Worm (Caenorhabditis elegans): ENCODE data around the gene F08F1.9.

The F08F1.9 gene

DNA sequence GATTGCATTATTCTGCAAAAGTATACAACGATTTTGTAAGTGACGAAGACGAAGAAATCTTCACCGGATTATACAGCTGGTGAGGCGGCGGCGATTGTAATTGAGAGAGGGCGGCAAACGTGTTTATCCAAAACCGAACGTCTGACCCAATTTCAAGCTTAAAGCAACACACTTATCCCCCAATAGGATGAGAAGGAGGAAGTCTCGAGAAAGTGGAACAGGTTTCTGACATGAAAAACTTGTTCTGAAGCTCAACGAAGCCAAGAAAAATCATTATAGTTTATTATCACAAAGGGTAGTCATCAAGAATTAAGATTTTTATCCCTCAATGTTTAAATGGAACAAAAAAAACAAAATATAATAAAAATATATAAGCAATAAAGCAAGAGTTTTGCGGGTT, 7.7 kb upstream of the F08F1.9 start, which contains the start of gene spp-13:
Gene spp-13, minus strand, starts transcription at position 143 of the 400 bp plus-strand sequence.
- TF ChIP-seq cog-1 (tag; optimal IDR thresholded peaks at IDR 0.05) (no peak), tab-1 (GFP tag; IDR thresholded peaks at IDR 0.05) (no peak), T22C8.4 (GFP tag; IDR thresholded peaks at IDR 0.05) (no peak), ztf-29 (GFP tag; IDR thresholded peaks at IDR 0.05) (no peak), med-1 (GFP tag; optimal IDR thresholded peaks at IDR 0.05; ENCODE audit: insufficient read depth) (no peak), ztf-23 (GFP tag; IDR thresholded peaks at IDR 0.05) (no peak), flt-1 (GFP tag; IDR thresholded peaks at IDR 0.05) (no peak), ref-1 (GFP tag; conservative IDR thresholded peaks at IDR 0.05) (no peak), klf-2 (GFP tag; conservative IDR thresholded peaks at IDR 0.05) (no peak)

DNA sequence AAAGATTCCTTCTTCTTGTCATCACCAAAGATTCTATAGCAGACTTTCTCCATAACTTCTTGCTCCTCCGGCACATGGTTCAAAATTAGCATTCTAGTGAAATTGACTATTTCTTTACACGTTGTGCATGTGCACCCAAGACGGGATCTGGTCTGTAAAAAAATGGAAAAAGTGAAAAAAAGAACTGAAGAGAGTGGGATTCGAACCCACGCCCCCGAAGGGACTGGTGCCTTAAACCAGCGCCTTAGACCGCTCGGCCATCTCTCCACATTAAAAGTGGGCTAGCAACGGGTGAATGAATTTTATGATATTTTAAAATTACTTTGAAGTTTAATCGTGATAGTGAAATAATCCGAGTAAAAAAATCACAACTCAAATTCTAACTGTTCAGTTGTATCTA, 7.1 kb upstream of the F08F1.9 start:
- no peak for TF ChIP-seq ztf-23 (GFP tag; IDR thresholded peaks at IDR 0.05)
- TF ChIP-seq ref-1 (GFP tag; conservative IDR thresholded peaks at IDR 0.05): no peak
- no peak for TF ChIP-seq tab-1 (GFP tag; IDR thresholded peaks at IDR 0.05)
- TF ChIP-seq flt-1 (GFP tag; IDR thresholded peaks at IDR 0.05): no peak
- no peak for TF ChIP-seq cog-1 (tag; optimal IDR thresholded peaks at IDR 0.05)
- TF ChIP-seq med-1 (GFP tag; optimal IDR thresholded peaks at IDR 0.05; ENCODE audit: insufficient read depth): no peak
- no peak for TF ChIP-seq klf-2 (GFP tag; conservative IDR thresholded peaks at IDR 0.05)

DNA sequence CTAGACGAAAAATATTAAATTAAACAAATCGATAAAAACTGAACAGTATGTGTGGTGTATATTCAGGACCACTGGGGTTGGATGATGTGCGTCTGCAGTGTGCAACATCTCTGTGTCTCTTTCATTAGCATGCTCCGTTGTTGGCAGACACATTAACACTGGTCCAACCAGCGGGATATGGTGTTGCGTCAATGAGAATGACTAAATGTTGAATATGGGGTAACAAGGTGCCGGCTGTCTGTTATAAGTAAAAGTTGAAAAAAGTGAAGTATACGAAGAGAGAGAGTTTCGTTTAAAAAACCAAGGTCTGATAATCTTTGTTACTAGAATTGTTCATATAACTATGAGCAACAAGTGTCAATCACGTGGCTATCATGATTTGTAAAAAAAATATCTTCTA, 6.2 kb upstream of the F08F1.9 start, which contains the start of gene ced-8:
Gene ced-8, minus strand, starts transcription at position 101 of the 400 bp plus-strand sequence.
- TF ChIP-seq flt-1 (GFP tag; IDR thresholded peaks at IDR 0.05) (no peak), ztf-29 (GFP tag; IDR thresholded peaks at IDR 0.05) (no peak), med-1 (GFP tag; optimal IDR thresholded peaks at IDR 0.05; ENCODE audit: insufficient read depth) (no peak), ref-1 (GFP tag; conservative IDR thresholded peaks at IDR 0.05) (no peak)

DNA sequence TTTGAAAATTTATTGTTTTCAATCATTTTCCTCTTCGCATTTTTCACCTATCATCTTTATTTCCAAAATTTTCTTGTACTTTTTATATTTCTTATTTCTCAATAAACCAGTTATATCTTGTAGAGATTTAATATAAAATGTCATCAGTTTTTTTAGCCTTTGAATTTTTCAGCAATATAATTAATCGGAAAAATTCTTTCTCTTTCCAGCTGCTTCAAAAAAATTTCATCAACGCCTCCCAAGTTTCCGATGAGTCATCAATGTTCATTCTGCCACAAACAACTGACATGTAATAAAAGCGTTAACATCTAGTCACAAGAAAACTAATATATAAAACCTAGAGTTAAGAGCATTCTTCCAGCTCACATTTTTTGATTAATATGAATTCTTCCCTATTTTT, 2.5 kb upstream of the F08F1.9 start, which contains the start of gene F08F1.4:
Gene F08F1.4, plus strand, starts transcription at position 301 of the 400 bp plus-strand sequence.
- no peak for TF ChIP-seq T22C8.4 (GFP tag; IDR thresholded peaks at IDR 0.05)

DNA sequence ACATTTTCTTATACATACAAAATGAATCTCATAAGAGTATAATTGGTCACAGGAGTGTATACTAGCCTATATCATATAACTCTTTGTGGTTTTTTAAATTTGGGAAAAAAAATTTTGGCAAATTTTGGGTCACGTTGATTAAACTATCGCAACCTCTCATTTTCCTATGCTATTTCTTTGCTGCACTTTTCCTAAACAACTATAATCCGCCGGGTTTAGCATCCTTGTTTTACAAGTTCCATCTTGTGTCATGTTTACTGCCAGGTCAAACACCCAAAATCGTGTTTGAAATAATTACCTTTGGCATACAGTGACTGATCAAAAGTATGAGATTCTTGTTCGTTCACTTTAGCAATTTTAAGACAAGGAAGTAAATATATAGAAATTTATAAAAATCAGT, 2.4 kb downstream of the F08F1.9 start, which contains the start of gene sulp-3:
Gene sulp-3, minus strand, starts transcription at position 101 of the 400 bp plus-strand sequence.
- no peak for TF ChIP-seq flt-1 (GFP tag; IDR thresholded peaks at IDR 0.05)
- TF ChIP-seq ztf-29 (GFP tag; IDR thresholded peaks at IDR 0.05): no peak
- no peak for TF ChIP-seq tab-1 (GFP tag; IDR thresholded peaks at IDR 0.05)
- TF ChIP-seq ztf-23 (GFP tag; IDR thresholded peaks at IDR 0.05): no peak
- no peak for TF ChIP-seq med-1 (GFP tag; optimal IDR thresholded peaks at IDR 0.05; ENCODE audit: insufficient read depth)
- TF ChIP-seq klf-2 (GFP tag; conservative IDR thresholded peaks at IDR 0.05): no peak
- no peak for TF ChIP-seq ref-1 (GFP tag; conservative IDR thresholded peaks at IDR 0.05)
- no peak for TF ChIP-seq cog-1 (tag; optimal IDR thresholded peaks at IDR 0.05)
- no peak for TF ChIP-seq T22C8.4 (GFP tag; IDR thresholded peaks at IDR 0.05)

DNA sequence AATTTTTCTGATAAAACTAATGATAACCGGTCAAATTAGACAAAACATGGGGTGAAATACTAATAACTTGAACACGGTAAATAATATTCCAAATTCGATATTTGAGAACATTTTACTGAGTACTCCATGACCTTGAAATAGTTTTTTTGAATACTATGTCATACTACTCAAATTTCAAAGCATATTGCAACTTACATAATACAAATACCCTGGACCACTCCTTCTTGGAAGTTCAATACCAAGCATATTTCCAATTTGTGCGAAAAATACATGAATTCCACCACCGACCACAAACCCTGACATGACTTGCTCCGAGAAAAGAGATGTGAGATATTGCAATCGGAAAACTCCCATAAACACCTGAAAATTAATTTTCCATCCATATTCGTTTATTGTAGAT, 3.8 kb downstream of the F08F1.9 start:
- TF ChIP-seq ztf-23 (GFP tag; IDR thresholded peaks at IDR 0.05) (no peak), T22C8.4 (GFP tag; IDR thresholded peaks at IDR 0.05) (no peak), tab-1 (GFP tag; IDR thresholded peaks at IDR 0.05) (no peak), ztf-29 (GFP tag; IDR thresholded peaks at IDR 0.05) (no peak), cog-1 (tag; optimal IDR thresholded peaks at IDR 0.05) (no peak), klf-2 (GFP tag; conservative IDR thresholded peaks at IDR 0.05) (no peak), flt-1 (GFP tag; IDR thresholded peaks at IDR 0.05) (no peak), ref-1 (GFP tag; conservative IDR thresholded peaks at IDR 0.05) (no peak), med-1 (GFP tag; optimal IDR thresholded peaks at IDR 0.05; ENCODE audit: insufficient read depth) (no peak)

DNA sequence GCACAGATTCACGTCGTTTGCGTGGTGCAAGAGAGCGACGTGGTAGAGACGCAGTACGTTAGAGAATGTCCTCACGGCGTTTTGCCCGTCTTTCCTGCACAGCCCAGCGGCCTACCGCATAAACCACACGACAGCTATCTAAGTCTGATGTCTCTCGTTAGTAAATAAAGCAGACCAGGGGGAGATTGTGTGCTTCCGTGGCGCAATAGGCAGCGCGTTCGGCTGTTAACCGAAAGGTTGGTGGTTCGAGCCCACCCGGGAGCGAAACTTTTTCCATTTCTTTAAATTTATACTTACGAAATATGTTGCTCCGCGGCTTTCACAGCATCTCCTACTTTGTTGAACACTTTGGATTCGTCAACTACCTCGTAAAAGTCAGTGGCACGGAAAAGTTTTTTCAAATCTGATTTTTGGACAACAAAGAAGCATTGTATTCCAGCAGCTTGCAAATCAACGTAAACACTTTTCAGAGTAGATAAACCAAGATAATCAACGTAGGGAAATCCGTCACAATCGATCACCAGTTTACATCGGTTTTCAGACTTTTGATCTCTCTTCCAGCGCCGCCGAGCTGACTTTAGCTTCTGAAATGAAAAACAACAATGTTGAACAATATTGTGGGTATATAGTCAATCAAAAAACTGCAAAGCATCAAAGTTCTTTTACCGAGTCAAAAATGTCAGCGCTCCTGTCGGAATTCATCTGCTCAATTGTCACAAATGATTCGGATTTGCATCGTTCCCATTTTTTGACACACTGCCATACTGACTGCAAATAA, 6.2 kb downstream of the F08F1.9 start:
- TF ChIP-seq ztf-23 (GFP tag; IDR thresholded peaks at IDR 0.05) (peak; percentile 98), ref-1 (GFP tag; conservative IDR thresholded peaks at IDR 0.05) (peak; percentile 98), cog-1 (tag; optimal IDR thresholded peaks at IDR 0.05) (peak; percentile 97), tab-1 (GFP tag; IDR thresholded peaks at IDR 0.05) (peak; percentile 99), klf-2 (GFP tag; conservative IDR thresholded peaks at IDR 0.05) (peak; percentile 95), flt-1 (GFP tag; IDR thresholded peaks at IDR 0.05) (peak; percentile 98), ztf-29 (GFP tag; IDR thresholded peaks at IDR 0.05) (peak; percentile 99), med-1 (GFP tag; optimal IDR thresholded peaks at IDR 0.05; ENCODE audit: insufficient read depth) (peak; percentile 82), T22C8.4 (GFP tag; IDR thresholded peaks at IDR 0.05) (peak; percentile 96)

DNA sequence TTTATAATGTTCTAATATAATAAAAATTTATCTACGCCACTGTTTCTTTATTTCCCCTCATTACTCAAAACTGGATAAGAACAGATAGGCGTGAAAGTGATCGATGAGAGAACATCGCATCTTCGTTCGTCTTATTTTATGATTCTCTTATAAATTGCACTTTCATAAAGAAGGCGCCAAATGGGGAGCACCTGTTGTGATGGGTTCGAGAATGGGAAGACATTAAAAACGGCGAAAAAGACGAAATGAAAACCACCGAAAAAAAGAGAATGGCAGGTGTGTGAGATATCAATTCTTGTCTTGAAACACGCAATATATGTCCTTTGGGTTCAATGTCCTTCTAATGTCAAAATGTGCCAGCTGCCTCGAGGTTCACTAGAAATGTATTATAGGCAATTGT, 16.4 kb downstream of the F08F1.9 start:
- TF ChIP-seq T22C8.4 (GFP tag; IDR thresholded peaks at IDR 0.05) (no peak), ztf-23 (GFP tag; IDR thresholded peaks at IDR 0.05) (no peak), cog-1 (tag; optimal IDR thresholded peaks at IDR 0.05) (no peak), med-1 (GFP tag; optimal IDR thresholded peaks at IDR 0.05; ENCODE audit: insufficient read depth) (no peak), klf-2 (GFP tag; conservative IDR thresholded peaks at IDR 0.05) (no peak), flt-1 (GFP tag; IDR thresholded peaks at IDR 0.05) (no peak), ztf-29 (GFP tag; IDR thresholded peaks at IDR 0.05) (no peak)

DNA sequence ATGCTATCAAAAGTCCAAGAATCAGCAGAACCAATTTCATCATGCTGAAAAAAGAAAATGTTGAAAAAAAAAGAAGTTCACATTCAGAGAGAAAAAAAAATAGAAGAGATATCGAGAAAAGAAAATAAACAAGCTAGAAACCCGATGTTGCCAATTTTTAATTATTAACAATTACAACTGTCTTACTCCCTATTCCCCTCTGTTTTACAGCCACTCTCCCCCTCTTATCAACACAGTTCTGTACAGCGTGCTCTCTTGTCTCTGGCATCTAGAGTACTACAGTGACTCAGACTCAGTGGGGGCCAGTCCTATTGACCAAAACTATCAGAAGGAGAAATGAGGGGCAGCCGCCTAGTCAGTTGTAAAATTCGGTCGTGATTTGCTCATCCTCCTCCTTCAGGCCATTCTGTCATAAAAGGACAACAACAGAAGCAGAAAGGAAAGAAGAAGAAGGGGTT, 18.1 kb downstream of the F08F1.9 start, which contains the start of gene wrk-1:
Gene wrk-1, minus strand, starts transcription at position 51 of the 458 bp plus-strand sequence.
- no peak for TF ChIP-seq flt-1 (GFP tag; IDR thresholded peaks at IDR 0.05)
- no peak for TF ChIP-seq med-1 (GFP tag; optimal IDR thresholded peaks at IDR 0.05; ENCODE audit: insufficient read depth)
- no peak for TF ChIP-seq klf-2 (GFP tag; conservative IDR thresholded peaks at IDR 0.05)
- TF ChIP-seq ztf-23 (GFP tag; IDR thresholded peaks at IDR 0.05): no peak
- no peak for TF ChIP-seq tab-1 (GFP tag; IDR thresholded peaks at IDR 0.05)
- no peak for TF ChIP-seq ref-1 (GFP tag; conservative IDR thresholded peaks at IDR 0.05)
- TF ChIP-seq cog-1 (tag; optimal IDR thresholded peaks at IDR 0.05): no peak
- no peak for TF ChIP-seq T22C8.4 (GFP tag; IDR thresholded peaks at IDR 0.05)
- no peak for TF ChIP-seq ztf-29 (GFP tag; IDR thresholded peaks at IDR 0.05)

DNA sequence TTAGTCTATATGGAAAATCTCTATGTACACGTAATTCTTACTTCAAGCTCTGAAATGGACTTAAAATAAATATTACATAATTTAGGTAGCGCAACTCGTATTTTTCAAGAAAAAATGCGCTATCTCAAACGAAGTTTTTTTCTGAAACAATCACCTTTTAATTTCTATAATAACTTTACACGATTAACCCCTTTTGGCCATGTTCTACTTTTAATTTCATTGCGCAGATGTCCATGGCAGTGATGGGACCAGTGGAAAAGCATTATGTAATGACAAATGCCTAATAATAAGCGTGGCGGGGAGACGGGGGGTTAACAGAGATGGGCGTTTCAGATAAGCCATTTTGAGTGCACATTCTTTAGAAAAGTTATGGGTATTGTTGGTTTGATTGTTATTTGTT, 19.1 kb downstream of the F08F1.9 start:
- TF ChIP-seq tab-1 (GFP tag; IDR thresholded peaks at IDR 0.05) (no peak), flt-1 (GFP tag; IDR thresholded peaks at IDR 0.05) (no peak), med-1 (GFP tag; optimal IDR thresholded peaks at IDR 0.05; ENCODE audit: insufficient read depth) (no peak), ztf-23 (GFP tag; IDR thresholded peaks at IDR 0.05) (no peak)

Measured in whole organism, midembryonic.